Worm (Caenorhabditis elegans): ENCODE data around the gene C07B5.3.

- TF ChIP-seq dmd-4 (tag; optimal IDR thresholded peaks at IDR 0.05) (no peak), lsy-2 (tag; optimal IDR thresholded peaks at IDR 0.05) (no peak), skn-1 (tag; optimal IDR thresholded peaks at IDR 0.05) (no peak), ZK546.5 (tag; optimal IDR thresholded peaks at IDR 0.05) (no peak), snpc-4 (tag; optimal IDR thresholded peaks at IDR 0.05) (no peak), fos-1 (tag; optimal IDR thresholded peaks at IDR 0.05) (no peak), ceh-82 (tag; optimal IDR thresholded peaks at IDR 0.05) (no peak), nhr-77 (tag; optimal IDR thresholded peaks at IDR 0.05) (no peak), sma-9 (GFP tag; optimal IDR thresholded peaks at IDR 0.05) (no peak), sma-9 (tag; optimal IDR thresholded peaks at IDR 0.05) (no peak), unc-39 (tag; optimal IDR thresholded peaks at IDR 0.05) (no peak)
These were observed 42.9 kb upstream of the C07B5.3 start, which contains the start of gene moc-5 for ce11 chrX:9565881-9566280.

All from whole organism, L2 larva.